Worm (Caenorhabditis elegans) whole organism, L1 larva: Measurements from ENCODE around the gene str-55.

ENCODE experiments used
- C04F5.9 ChIP-seq: sonication (generic microtip); optimal IDR thresholded peaks from 2 replicates; lab custom pipeline; 2016; ENCODE audit warnings: missing genetic modification characterization, missing compliant biosample characterization
- C16A3.4 ChIP-seq: fragments of 150-350 bp; optimal IDR thresholded peaks from 2 replicates; lab custom pipeline; 2014; ENCODE audit warnings: missing biosample characterization, missing genetic modification characterization
- C34B4.2 ChIP-seq: sonication (generic microtip); optimal IDR thresholded peaks from 2 replicates; lab custom pipeline; 2017; ENCODE audit warnings: mild to moderate bottlenecking, missing genetic modification characterization, missing compliant biosample characterization
- F16B12.6 ChIP-seq: fragments of 150-350 bp; optimal IDR thresholded peaks from 2 replicates; lab custom pipeline; 2014; ENCODE audit warnings: missing biosample characterization, missing genetic modification characterization
- aha-1 ChIP-seq: fragments of 150-350 bp; optimal IDR thresholded peaks from 2 replicates; lab custom pipeline; 2014; ENCODE audit warnings: missing biosample characterization, missing genetic modification characterization
- aly-2 ChIP-seq: fragments of 150-350 bp; optimal IDR thresholded peaks from 2 replicates; lab custom pipeline; 2014; ENCODE audit warnings: missing biosample characterization, missing genetic modification characterization
- ama-1 ChIP-seq: fragments of 150-350 bp; optimal IDR thresholded peaks from 2 replicates; lab custom pipeline; 2014
- ceh-82 ChIP-seq, 3 experiments: fragments of 150-350 bp in 1 of 3; sonication (generic microtip) in 2 of 3; optimal IDR thresholded peaks; 2 replicates each; lab custom pipeline; 2014 to 2017; ENCODE audit warnings: missing biosample characterization in 3 of 3, missing genetic modification characterization in 3 of 3
- ceh-88 ChIP-seq: fragments of 200-800 bp; sonication (Bioruptor generic); IDR thresholded peaks from 2 replicates; pipeline ENCODE4 v1.3.6; 2022; ENCODE audit warnings: missing genetic modification characterization, missing compliant biosample characterization
- ces-1 ChIP-seq: fragments of 150-350 bp; optimal IDR thresholded peaks from 2 replicates; lab custom pipeline; 2014; ENCODE audit warnings: missing biosample characterization, missing genetic modification reagents, missing genetic modification characterization
- dpl-1 ChIP-seq, 3 experiments: fragments of 150-350 bp in 2 of 3; sonication (generic microtip) in 1 of 3; optimal IDR thresholded peaks; 2 replicates each; lab custom pipeline; 2014 to 2017; ENCODE audit warnings: missing biosample characterization in 3 of 3, missing genetic modification characterization in 3 of 3, missing genetic modification reagents in 3 of 3
- dsc-1 ChIP-seq: sonication (generic microtip); optimal IDR thresholded peaks from 2 replicates; lab custom pipeline; 2016; ENCODE audit warnings: mild to moderate bottlenecking, missing genetic modification characterization, missing compliant biosample characterization
- efl-1 ChIP-seq, 4 experiments: fragments of 150-350 bp; optimal IDR thresholded peaks in 3 of 4; peaks in 1 of 4; 1 replicate in 1 of 4; 2 replicates in 3 of 4; lab custom pipeline; 2014; ENCODE audit warnings: missing biosample characterization in 2 of 4, missing genetic modification characterization in 2 of 4, missing genetic modification reagents in 2 of 4
- egl-13 ChIP-seq: sonication (generic microtip); optimal IDR thresholded peaks from 2 replicates; lab custom pipeline; 2016; ENCODE audit warnings: missing genotype, missing genetic modification reagents, missing genetic modification characterization, missing compliant biosample characterization
- egl-27 ChIP-seq, 2 experiments: fragments of 150-350 bp in 1 of 2; sonication (generic microtip); optimal IDR thresholded peaks; 3 replicates each; lab custom pipeline; 2017 to 2018; ENCODE audit warnings: missing biosample characterization in 2 of 2, missing genetic modification characterization in 2 of 2, missing genetic modification reagents in 2 of 2
- elt-2 ChIP-seq: sonication (generic microtip); optimal IDR thresholded peaks from 2 replicates; lab custom pipeline; 2016; ENCODE audit warnings: missing genetic modification characterization, mild to moderate bottlenecking, inconsistent platforms, missing compliant biosample characterization, missing genetic modification reagents
- elt-3 ChIP-seq, 6 experiments: fragments of 150-350 bp in 1 of 6; sonication (generic microtip); optimal IDR thresholded peaks; 2 replicates each; lab custom pipeline; 2017 to 2018; ENCODE audit warnings: missing biosample characterization in 6 of 6, missing genetic modification characterization in 6 of 6, inconsistent platforms in 1 of 6
- fkh-8 ChIP-seq: sonication (generic microtip); optimal IDR thresholded peaks from 2 replicates; lab custom pipeline; 2016; ENCODE audit warnings: mild to moderate bottlenecking, missing genetic modification characterization, missing compliant biosample characterization
- hlh-4 ChIP-seq: sonication (generic microtip); optimal IDR thresholded peaks from 2 replicates; lab custom pipeline; 2016; ENCODE audit warnings: mild to moderate bottlenecking, missing genetic modification characterization, missing compliant biosample characterization
- hpl-2 ChIP-seq: fragments of 150-350 bp; optimal IDR thresholded peaks from 2 replicates; lab custom pipeline; 2014; ENCODE audit warnings: missing biosample characterization, missing genetic modification reagents, missing genetic modification characterization
- irx-1 ChIP-seq: sonication (generic microtip); optimal IDR thresholded peaks from 2 replicates; lab custom pipeline; 2016; ENCODE audit warnings: missing genetic modification characterization, missing compliant biosample characterization
- jun-1 ChIP-seq: fragments of 150-350 bp; optimal IDR thresholded peaks from 2 replicates; lab custom pipeline; 2014; ENCODE audit warnings: missing biosample characterization, missing genetic modification reagents, missing genetic modification characterization
- lin-14 ChIP-seq: fragments of 200-800 bp; sonication (Bioruptor generic); optimal IDR thresholded peaks from 2 replicates; lab custom pipeline; 2018; ENCODE audit warnings: mild to moderate bottlenecking, missing genetic modification characterization, moderate library complexity, missing compliant biosample characterization
- lin-15B ChIP-seq: fragments of 150-350 bp; sonication (generic microtip); optimal IDR thresholded peaks from 3 replicates; lab custom pipeline; 2014; ENCODE audit warnings: missing biosample characterization, missing genetic modification characterization
- lir-3 ChIP-seq: sonication (generic microtip); optimal IDR thresholded peaks from 2 replicates; lab custom pipeline; 2016; ENCODE audit warnings: mild to moderate bottlenecking, missing genetic modification characterization, moderate library complexity, missing compliant biosample characterization; ENCODE audit not compliant: poor library complexity
- lsy-2 ChIP-seq, 2 experiments: fragments of 150-350 bp; optimal IDR thresholded peaks; 2 replicates each; lab custom pipeline; 2014; ENCODE audit warnings: missing biosample characterization in 2 of 2, missing genetic modification characterization in 2 of 2
- mdl-1 ChIP-seq, 2 experiments: fragments of 150-350 bp; optimal IDR thresholded peaks; 2 replicates each; lab custom pipeline; 2014 to 2017; ENCODE audit warnings: missing biosample characterization in 2 of 2, missing genetic modification characterization in 2 of 2, inconsistent platforms in 1 of 2
- mef-2 ChIP-seq: fragments of 150-350 bp; optimal IDR thresholded peaks from 2 replicates; lab custom pipeline; 2014; ENCODE audit warnings: missing biosample characterization, missing genetic modification characterization
- mep-1 ChIP-seq: fragments of 150-350 bp; optimal IDR thresholded peaks from 2 replicates; lab custom pipeline; 2014; ENCODE audit warnings: missing biosample characterization, missing genetic modification characterization
- nhr-11 ChIP-seq: fragments of 150-350 bp; optimal IDR thresholded peaks from 2 replicates; lab custom pipeline; 2014; ENCODE audit warnings: missing biosample characterization, missing genetic modification characterization
- nhr-12 ChIP-seq: sonication (generic microtip); optimal IDR thresholded peaks from 2 replicates; lab custom pipeline; 2017; ENCODE audit warnings: missing biosample characterization, missing genetic modification characterization
- nhr-19 ChIP-seq: fragments of 200-800 bp; sonication (Bioruptor generic); conservative IDR thresholded peaks from 2 replicates; pipeline ENCODE4 v1.3.6; 2022; ENCODE audit warnings: missing genetic modification characterization, missing compliant biosample characterization
- nhr-20 ChIP-seq: sonication (generic microtip); optimal IDR thresholded peaks from 2 replicates; lab custom pipeline; 2016; ENCODE audit warnings: mild to moderate bottlenecking, missing genetic modification characterization, missing compliant biosample characterization
- nhr-28 ChIP-seq: fragments of 150-350 bp; optimal IDR thresholded peaks from 2 replicates; lab custom pipeline; 2014; ENCODE audit warnings: missing biosample characterization, missing genetic modification characterization
- nhr-47 ChIP-seq: sonication (generic microtip); optimal IDR thresholded peaks from 2 replicates; lab custom pipeline; 2016; ENCODE audit warnings: mild to moderate bottlenecking, missing genetic modification characterization, moderate library complexity, missing compliant biosample characterization
- nhr-76 ChIP-seq: sonication (generic microtip); optimal IDR thresholded peaks from 2 replicates; lab custom pipeline; 2017; ENCODE audit warnings: missing biosample characterization, missing genetic modification characterization
- nhr-77 ChIP-seq: fragments of 150-350 bp; optimal IDR thresholded peaks from 2 replicates; lab custom pipeline; 2014; ENCODE audit warnings: missing biosample characterization, missing genetic modification characterization
- nhr-85 ChIP-seq: sonication (generic microtip); peaks from one replicate; lab custom pipeline; 2016; ENCODE audit warnings: missing genetic modification characterization, inconsistent platforms, missing compliant biosample characterization
- pag-3 ChIP-seq: sonication (generic microtip); optimal IDR thresholded peaks from 2 replicates; lab custom pipeline; 2017; ENCODE audit warnings: missing genetic modification characterization, mild to moderate bottlenecking, missing compliant biosample characterization, antibody characterized with exemption, borderline replicate concordance; ENCODE audit not compliant: insufficient read depth
- pax-3 ChIP-seq: fragments of 200-800 bp; sonication (Bioruptor generic); optimal IDR thresholded peaks from 2 replicates; lab custom pipeline; 2018; ENCODE audit warnings: mild to moderate bottlenecking, missing genetic modification characterization, moderate library complexity, missing compliant biosample characterization
- pqm-1 ChIP-seq: sonication (generic microtip); optimal IDR thresholded peaks from 3 replicates; lab custom pipeline; 2017; ENCODE audit warnings: missing biosample characterization, missing genetic modification characterization
- skn-1 ChIP-seq: fragments of 150-350 bp; optimal IDR thresholded peaks from 2 replicates; lab custom pipeline; 2014; ENCODE audit warnings: missing biosample characterization, missing genetic modification characterization
- snpc-4 ChIP-seq: fragments of 150-350 bp; optimal IDR thresholded peaks from 2 replicates; lab custom pipeline; 2014; ENCODE audit warnings: missing biosample characterization, missing genetic modification characterization
- snu-23 ChIP-seq: sonication (generic microtip); optimal IDR thresholded peaks from 2 replicates; lab custom pipeline; 2016; ENCODE audit warnings: missing genetic modification characterization, missing compliant biosample characterization
- sptf-1 ChIP-seq: fragments of 150-350 bp; optimal IDR thresholded peaks from 2 replicates; lab custom pipeline; 2014; ENCODE audit warnings: missing biosample characterization, missing genetic modification characterization
- tbx-2 ChIP-seq: sonication (generic microtip); optimal IDR thresholded peaks from 2 replicates; lab custom pipeline; 2016; ENCODE audit warnings: missing genetic modification characterization, missing compliant biosample characterization
- unc-30 ChIP-seq: sonication (generic microtip); optimal IDR thresholded peaks from 2 replicates; lab custom pipeline; 2017; ENCODE audit warnings: missing biosample characterization, missing genetic modification characterization
- unc-86 ChIP-seq: sonication (generic microtip); optimal IDR thresholded peaks from 2 replicates; lab custom pipeline; 2016; ENCODE audit warnings: missing genetic modification characterization, missing compliant biosample characterization
- vab-15 ChIP-seq: sonication (generic microtip); optimal IDR thresholded peaks from 2 replicates; lab custom pipeline; 2017; ENCODE audit warnings: missing genotype, mild to moderate bottlenecking, missing genetic modification characterization, missing compliant biosample characterization
- zag-1 ChIP-seq: fragments of 150-350 bp; optimal IDR thresholded peaks from 2 replicates; lab custom pipeline; 2014; ENCODE audit warnings: missing biosample characterization, missing genetic modification characterization
- ztf-4 ChIP-seq: fragments of 150-350 bp; optimal IDR thresholded peaks from 2 replicates; lab custom pipeline; 2014; ENCODE audit warnings: missing biosample characterization, missing genetic modification characterization

The str-55 gene

ce11 chrV:16403974-16404373 is 12.9 kb downstream of the str-55 start, which contains the start of gene syp-1:
Gene syp-1 (plus strand): TSS chrV:16404274.
- no peak for TF ChIP-seq lin-14 (GFP tag; lab: Kevin White, UChicago)
- TF ChIP-seq nhr-76 (tag; lab: Kevin White, UChicago), result no peak
- TF ChIP-seq nhr-20 (tag; lab: Kevin White, UChicago), result no peak
- TF ChIP-seq dpl-1 (GFP tag; optimal IDR thresholded peaks at IDR 0.05; lab: Kevin White, UChicago), result no peak
- TF ChIP-seq irx-1, result no peak
- no peak for TF ChIP-seq nhr-11 (tag; lab: Kevin White, UChicago)

DNA sequence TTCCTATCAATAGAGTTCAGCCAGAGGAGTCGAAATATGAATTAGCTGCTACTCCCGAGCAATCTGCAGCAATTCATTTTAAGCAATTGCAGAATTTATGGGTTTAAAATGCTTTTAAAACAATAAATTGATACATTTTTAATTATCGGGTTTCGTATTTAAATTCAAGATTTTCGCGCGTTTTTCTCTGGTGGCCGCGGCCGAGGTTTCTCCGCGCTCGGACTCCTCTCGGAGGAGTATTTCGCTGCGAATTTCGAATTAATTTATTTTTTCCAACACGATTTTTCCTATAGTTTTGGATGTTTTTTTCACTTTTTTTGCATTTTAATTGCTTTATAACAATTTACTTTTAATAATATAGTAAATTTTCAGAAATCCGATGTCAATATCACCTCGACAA is 15.4 kb downstream of the str-55 start, which contains the start of gene F13A7.14:
Gene F13A7.14 (plus strand): TSS at position 373 of the 400 bp plus-strand sequence.
- no peak for TF ChIP-seq ces-1 (GFP tag; lab: Kevin White, UChicago)
- TF ChIP-seq nhr-47, result peak; percentile 95
- peak; percentile 79 to 89 for TF ChIP-seq lsy-2 (tag; optimal IDR thresholded peaks at IDR 0.05; lab: Kevin White, UChicago)
- TF ChIP-seq F16B12.6 (tag; lab: Kevin White, UChicago), result peak; percentile 15
- TF ChIP-seq hlh-4 (tag; lab: Kevin White, UChicago), result peak; percentile 82
- TF ChIP-seq C04F5.9 (tag; lab: Kevin White, UChicago), result peak; percentile 88
- TF ChIP-seq egl-13, result peak; percentile 94
- TF ChIP-seq elt-2 (tag; lab: Kevin White, UChicago), result peak; percentile 81
- no peak for TF ChIP-seq ama-1
- no peak for TF ChIP-seq pqm-1 (tag; lab: Kevin White, UChicago)
- peak; percentile 84 for TF ChIP-seq snpc-4 (tag; lab: Kevin White, UChicago)
- TF ChIP-seq zag-1 (tag; lab: Kevin White, UChicago), result no peak
- TF ChIP-seq ceh-82 (tag; optimal IDR thresholded peaks at IDR 0.05; lab: Kevin White, UChicago), result peak; percentile 68 to 81 (median 70)
- peak; percentile 94 for TF ChIP-seq pax-3
- peak; percentile 71 for TF ChIP-seq ceh-88 (GFP tag; lab: Robert Waterston, UW)
- peak in 1 of 2 experiments; percentile 47 for TF ChIP-seq mdl-1 (tag; optimal IDR thresholded peaks at IDR 0.05; lab: Kevin White, UChicago)
- no peak for TF ChIP-seq aha-1
- peak; percentile 74 for TF ChIP-seq vab-15 (tag; lab: Kevin White, UChicago)
- TF ChIP-seq ztf-4 (tag; lab: Kevin White, UChicago), result peak; percentile 58
- TF ChIP-seq lir-3 (tag; lab: Kevin White, UChicago), result peak; percentile 96
- no peak for TF ChIP-seq mef-2
- TF ChIP-seq nhr-12, result no peak
- peak; percentile 64 for TF ChIP-seq lin-15B (tag; lab: Kevin White, UChicago)
- TF ChIP-seq unc-30, result no peak
- TF ChIP-seq hpl-2, result no peak
- TF ChIP-seq lin-14 (GFP tag; lab: Kevin White, UChicago), result peak; percentile 82
- no peak for TF ChIP-seq nhr-28 (tag; lab: Kevin White, UChicago)
- peak; percentile 91 for TF ChIP-seq nhr-19 (GFP tag; lab: Robert Waterston, UW)
- no peak for TF ChIP-seq sptf-1 (tag; lab: Kevin White, UChicago)
- TF ChIP-seq mep-1, result peak; percentile 79
- TF ChIP-seq dsc-1 (tag; lab: Kevin White, UChicago), result peak; percentile 96
- no peak for TF ChIP-seq egl-27 (tag; optimal IDR thresholded peaks at IDR 0.05; lab: Kevin White, UChicago)
- TF ChIP-seq nhr-20 (tag; lab: Kevin White, UChicago), result peak; percentile 92
- no peak for TF ChIP-seq pag-3 (tag; lab: Kevin White, UChicago)
- peak; percentile 1 for TF ChIP-seq nhr-77 (tag; lab: Kevin White, UChicago)
- TF ChIP-seq irx-1, result peak; percentile 96
- peak; percentile 90 for TF ChIP-seq snu-23
- TF ChIP-seq C34B4.2, result no peak
- TF ChIP-seq aly-2, result no peak
- TF ChIP-seq nhr-11 (tag; lab: Kevin White, UChicago), result peak; percentile 25
- TF ChIP-seq tbx-2 (tag; lab: Kevin White, UChicago), result peak; percentile 96
- TF ChIP-seq C16A3.4 (tag; lab: Kevin White, UChicago), result peak; percentile 76
- TF ChIP-seq elt-3 (tag; optimal IDR thresholded peaks at IDR 0.05; lab: Kevin White, UChicago), result peak in 2 of 6 experiments; percentile 29 to 87
- peak; percentile 77 for TF ChIP-seq fkh-8
- peak; percentile 97 to 98 for TF ChIP-seq efl-1 (optimal IDR thresholded peaks at IDR 0.05; lab: Kevin White, UChicago)
- peak; percentile 97 to 100 for TF ChIP-seq efl-1 (GFP tag; optimal IDR thresholded peaks at IDR 0.05 in 1 of 2; lab: Kevin White, UChicago)
- peak; percentile 54 for TF ChIP-seq jun-1 (tag; lab: Kevin White, UChicago)
- TF ChIP-seq unc-86 (tag; lab: Kevin White, UChicago), result peak; percentile 83
- peak; percentile 85 for TF ChIP-seq skn-1 (tag; lab: Kevin White, UChicago)
- TF ChIP-seq nhr-85 (tag; lab: Kevin White, UChicago), result peak; percentile 95
